Worm (Caenorhabditis elegans) whole organism, L2 larva: ENCODE results near the gene gpa-9.
A peak's percentile ranks its signal among the peaks of the same experiment; 100 is the strongest.

Source experiments
- C34F6.9 ChIP-seq: fragments of 150-350 bp; optimal IDR thresholded peaks from 2 replicates; lab custom pipeline; 2014; ENCODE audit warnings: missing biosample characterization, missing genetic modification characterization
- F13H6.1 ChIP-seq: sonication (generic microtip); optimal IDR thresholded peaks from 2 replicates; lab custom pipeline; 2016; ENCODE audit warnings: missing genetic modification characterization, missing compliant biosample characterization
- R02D3.7 ChIP-seq: fragments of 150-350 bp; optimal IDR thresholded peaks from 2 replicates; lab custom pipeline; 2014; ENCODE audit warnings: missing biosample characterization, missing genetic modification characterization
- Y55F3AM.14 ChIP-seq: fragments of 200-800 bp; sonication (Bioruptor generic); optimal IDR thresholded peaks from 2 replicates; lab custom pipeline; 2018; ENCODE audit warnings: mild to moderate bottlenecking, missing genetic modification characterization, missing compliant biosample characterization
- alr-1 ChIP-seq: fragments of 150-350 bp; optimal IDR thresholded peaks from 2 replicates; lab custom pipeline; 2014; ENCODE audit warnings: missing biosample characterization, missing genetic modification characterization
- aly-2 ChIP-seq: fragments of 150-350 bp; optimal IDR thresholded peaks from 2 replicates; lab custom pipeline; 2014; ENCODE audit warnings: missing biosample characterization, missing genetic modification characterization
- ama-1 ChIP-seq: fragments of 150-350 bp; optimal IDR thresholded peaks from 2 replicates; lab custom pipeline; 2018; ENCODE audit warnings: inconsistent platforms
- blmp-1 ChIP-seq: sonication (generic microtip); optimal IDR thresholded peaks from 2 replicates; lab custom pipeline; 2017; ENCODE audit warnings: missing genetic modification characterization, mild to moderate bottlenecking, missing compliant biosample characterization, antibody characterized with exemption, moderate library complexity; ENCODE audit not compliant: insufficient read depth
- ceh-16 ChIP-seq: fragments of 150-350 bp; optimal IDR thresholded peaks from 2 replicates; lab custom pipeline; 2014; ENCODE audit warnings: missing biosample characterization, missing genetic modification characterization
- crh-2 ChIP-seq: sonication (generic microtip); optimal IDR thresholded peaks from 2 replicates; lab custom pipeline; 2017; ENCODE audit warnings: missing biosample characterization, missing genetic modification characterization
- dmd-4 ChIP-seq: sonication (generic microtip); optimal IDR thresholded peaks from 2 replicates; lab custom pipeline; 2017; ENCODE audit warnings: missing biosample characterization, missing genetic modification characterization
- egl-27 ChIP-seq: sonication (generic microtip); optimal IDR thresholded peaks from 3 replicates; lab custom pipeline; 2017; ENCODE audit warnings: missing biosample characterization, missing genetic modification reagents, missing genetic modification characterization
- elt-3 ChIP-seq: sonication (generic microtip); optimal IDR thresholded peaks from 2 replicates; lab custom pipeline; 2017; ENCODE audit warnings: missing biosample characterization, missing genetic modification characterization
- fos-1 ChIP-seq: fragments of 150-350 bp; optimal IDR thresholded peaks from 2 replicates; lab custom pipeline; 2014; ENCODE audit warnings: missing biosample characterization, missing genetic modification characterization
- gmeb-1 ChIP-seq: fragments of 150-350 bp; optimal IDR thresholded peaks from 2 replicates; lab custom pipeline; 2014; ENCODE audit warnings: missing biosample characterization, missing genetic modification characterization
- lin-11 ChIP-seq: fragments of 150-350 bp; sonication (generic microtip); optimal IDR thresholded peaks from 2 replicates; lab custom pipeline; 2014; ENCODE audit warnings: missing biosample characterization, missing genetic modification characterization, inconsistent platforms, mixed read lengths
- lin-13 ChIP-seq: fragments of 150-350 bp; optimal IDR thresholded peaks from 2 replicates; lab custom pipeline; 2014; ENCODE audit warnings: missing biosample characterization, missing genetic modification reagents, missing genetic modification characterization
- lin-39 ChIP-seq: fragments of 150-350 bp; optimal IDR thresholded peaks from 2 replicates; lab custom pipeline; 2014; ENCODE audit warnings: missing biosample characterization, missing genetic modification reagents, missing genetic modification characterization
- lsy-2 ChIP-seq, 2 experiments: fragments of 150-350 bp in 1 of 2; sonication (generic microtip) in 1 of 2; optimal IDR thresholded peaks; 2 replicates each; lab custom pipeline; 2014 to 2017; ENCODE audit warnings: missing biosample characterization in 2 of 2, missing genetic modification characterization in 2 of 2
- mab-5 ChIP-seq: fragments of 150-350 bp; optimal IDR thresholded peaks from 2 replicates; lab custom pipeline; 2014; ENCODE audit warnings: missing biosample characterization, missing genetic modification characterization
- mdl-1 ChIP-seq, 2 experiments: fragments of 150-350 bp in 1 of 2; sonication (generic microtip) in 1 of 2; optimal IDR thresholded peaks; 2 replicates each; lab custom pipeline; 2017; ENCODE audit warnings: missing biosample characterization in 2 of 2, missing genetic modification characterization in 2 of 2
- nhr-10 ChIP-seq: sonication (generic microtip); optimal IDR thresholded peaks from 2 replicates; lab custom pipeline; 2017; ENCODE audit warnings: missing biosample characterization, missing genetic modification characterization
- nhr-129 ChIP-seq: fragments of 150-350 bp; optimal IDR thresholded peaks from 2 replicates; lab custom pipeline; 2014; ENCODE audit warnings: missing biosample characterization, missing genetic modification characterization
- nhr-21 ChIP-seq: fragments of 150-350 bp; optimal IDR thresholded peaks from 2 replicates; lab custom pipeline; 2014; ENCODE audit warnings: missing biosample characterization, missing genetic modification characterization
- nhr-25 ChIP-seq: fragments of 150-350 bp; sonication (generic microtip); optimal IDR thresholded peaks from 3 replicates; lab custom pipeline; 2014; ENCODE audit warnings: missing biosample characterization, missing genetic modification characterization
- nhr-6 ChIP-seq: fragments of 150-350 bp; optimal IDR thresholded peaks from 2 replicates; lab custom pipeline; 2014; ENCODE audit warnings: missing biosample characterization, missing genetic modification characterization
- nhr-77 ChIP-seq: fragments of 150-350 bp; optimal IDR thresholded peaks from 2 replicates; lab custom pipeline; 2014; ENCODE audit warnings: missing biosample characterization, missing genetic modification characterization
- peb-1 ChIP-seq: fragments of 150-350 bp; optimal IDR thresholded peaks from 2 replicates; lab custom pipeline; 2014; ENCODE audit warnings: missing biosample characterization, missing genetic modification characterization
- sem-4 ChIP-seq: fragments of 150-350 bp; optimal IDR thresholded peaks from 2 replicates; lab custom pipeline; 2014; ENCODE audit warnings: missing biosample characterization, missing genetic modification reagents, missing genetic modification characterization
- skn-1 ChIP-seq: sonication (generic microtip); optimal IDR thresholded peaks from 2 replicates; lab custom pipeline; 2017; ENCODE audit warnings: missing biosample characterization, missing genetic modification characterization
- sma-3 ChIP-seq: sonication (generic microtip); optimal IDR thresholded peaks from 2 replicates; lab custom pipeline; 2016; ENCODE audit warnings: missing genetic modification reagents, missing genetic modification characterization, missing compliant biosample characterization
- sma-9 ChIP-seq, 2 experiments: fragments of 150-350 bp in 1 of 2; sonication (generic microtip) in 1 of 2; optimal IDR thresholded peaks; 2 replicates each; lab custom pipeline; 2014 to 2016; ENCODE audit warnings: missing genetic modification characterization in 2 of 2, mild to moderate bottlenecking in 1 of 2, missing biosample characterization in 1 of 2, missing compliant biosample characterization in 1 of 2, missing genetic modification reagents in 1 of 2, moderate library complexity in 1 of 2
- snpc-4 ChIP-seq: fragments of 150-350 bp; optimal IDR thresholded peaks from 2 replicates; lab custom pipeline; 2014; ENCODE audit warnings: missing biosample characterization, missing genetic modification characterization
- unc-39 ChIP-seq: fragments of 150-350 bp; optimal IDR thresholded peaks from 2 replicates; lab custom pipeline; 2014; ENCODE audit warnings: missing biosample characterization, missing genetic modification characterization
- unc-55 ChIP-seq: fragments of 150-350 bp; sonication (generic microtip); optimal IDR thresholded peaks from 3 replicates; lab custom pipeline; 2014; ENCODE audit warnings: missing biosample characterization, missing genetic modification reagents, missing genetic modification characterization
- ztf-1 ChIP-seq: fragments of 200-800 bp; sonication (Bioruptor generic); conservative IDR thresholded peaks from 2 replicates; pipeline ENCODE4 v1.3.6; 2022; ENCODE audit warnings: missing genetic modification characterization, missing compliant biosample characterization
- ztf-4 ChIP-seq: fragments of 150-350 bp; optimal IDR thresholded peaks from 2 replicates; lab custom pipeline; 2014; ENCODE audit warnings: missing biosample characterization, missing genetic modification characterization

gpa-9 gene

ce11 chrV:12637238-12637690 is 11.8 kb downstream of the gpa-9 start, which contains the start of gene F56H9.2:
Gene F56H9.2 (plus strand): TSS chrV:12637663.
- TF ChIP-seq F13H6.1 (tag; lab: Kevin White, UChicago) (peak; percentile 93), nhr-25 (peak; percentile 92), crh-2 (tag; lab: Kevin White, UChicago) (peak; percentile 65), elt-3 (no peak), ama-1 (lab: Kevin White, UChicago) (peak; percentile 69), unc-39 (tag; lab: Kevin White, UChicago) (no peak), C34F6.9 (tag; lab: Kevin White, UChicago) (peak; percentile 60), nhr-21 (tag; lab: Kevin White, UChicago) (peak; percentile 85), nhr-6 (tag; lab: Kevin White, UChicago) (no peak), aly-2 (no peak), sma-3 (GFP tag; lab: Kevin White, UChicago) (peak; percentile 88), gmeb-1 (tag; lab: Kevin White, UChicago) (peak; percentile 68), egl-27 (tag; lab: Kevin White, UChicago) (peak; percentile 90), lsy-2 (tag; optimal IDR thresholded peaks at IDR 0.05; lab: Kevin White, UChicago) (peak in 1 of 2 experiments; percentile 60), Y55F3AM.14 (GFP tag; lab: Kevin White, UChicago) (peak; percentile 75), nhr-129 (tag; lab: Kevin White, UChicago) (peak; percentile 90), unc-55 (GFP tag; lab: Kevin White, UChicago) (peak; percentile 39), ztf-4 (peak; percentile 56), fos-1 (peak; percentile 62), lin-13 (GFP tag; lab: Kevin White, UChicago) (peak; percentile 47), ceh-16 (peak; percentile 57), blmp-1 (tag; lab: Kevin White, UChicago) (peak; percentile 79), nhr-77 (tag; lab: Kevin White, UChicago) (no peak), sem-4 (tag; lab: Kevin White, UChicago) (peak; percentile 58), sma-9 (GFP tag; optimal IDR thresholded peaks at IDR 0.05; lab: Kevin White, UChicago) (peak; percentile 99), sma-9 (tag; optimal IDR thresholded peaks at IDR 0.05; lab: Kevin White, UChicago) (no peak), snpc-4 (tag; lab: Kevin White, UChicago) (no peak), nhr-10 (tag; lab: Kevin White, UChicago) (no peak), mdl-1 (tag; optimal IDR thresholded peaks at IDR 0.05; lab: Kevin White, UChicago) (peak; percentile 66 to 80)

DNA sequence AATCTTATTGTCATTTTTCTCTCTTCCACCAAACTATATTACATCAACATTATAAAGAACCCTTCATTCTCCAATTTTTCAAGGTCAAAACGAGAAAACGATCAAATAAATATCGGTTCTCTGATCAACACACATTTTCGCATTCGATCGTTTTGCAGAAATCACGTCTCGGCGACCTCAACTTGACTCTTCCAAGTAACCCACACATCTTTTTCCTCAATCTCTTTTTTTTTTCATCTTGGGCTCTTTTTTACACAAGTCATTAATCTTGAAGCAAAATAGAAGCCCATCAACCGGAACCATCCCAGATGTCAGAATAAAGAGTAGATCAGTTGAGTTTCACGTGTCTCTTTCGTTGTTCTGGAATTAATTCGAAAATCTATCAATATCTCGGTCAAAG is 12.9 kb downstream of the gpa-9 start:
- TF ChIP-seq sem-4 (tag; lab: Kevin White, UChicago) (peak; percentile 24), elt-3 (no peak), nhr-25 (peak; percentile 71), peb-1 (tag; lab: Kevin White, UChicago) (no peak), blmp-1 (tag; lab: Kevin White, UChicago) (no peak), lin-39 (tag; lab: Kevin White, UChicago) (no peak), unc-55 (GFP tag; lab: Kevin White, UChicago) (no peak), nhr-129 (tag; lab: Kevin White, UChicago) (peak; percentile 55), R02D3.7 (tag; lab: Kevin White, UChicago) (no peak), nhr-6 (tag; lab: Kevin White, UChicago) (no peak), ztf-4 (no peak), mab-5 (tag; lab: Kevin White, UChicago) (peak; percentile 17), crh-2 (tag; lab: Kevin White, UChicago) (peak; percentile 16), sma-9 (GFP tag; optimal IDR thresholded peaks at IDR 0.05; lab: Kevin White, UChicago) (peak; percentile 62), sma-9 (tag; optimal IDR thresholded peaks at IDR 0.05; lab: Kevin White, UChicago) (no peak), nhr-10 (tag; lab: Kevin White, UChicago) (no peak), C34F6.9 (tag; lab: Kevin White, UChicago) (peak; percentile 3), lsy-2 (tag; optimal IDR thresholded peaks at IDR 0.05; lab: Kevin White, UChicago) (peak in 1 of 2 experiments; percentile 31), F13H6.1 (tag; lab: Kevin White, UChicago) (peak; percentile 41)

DNA sequence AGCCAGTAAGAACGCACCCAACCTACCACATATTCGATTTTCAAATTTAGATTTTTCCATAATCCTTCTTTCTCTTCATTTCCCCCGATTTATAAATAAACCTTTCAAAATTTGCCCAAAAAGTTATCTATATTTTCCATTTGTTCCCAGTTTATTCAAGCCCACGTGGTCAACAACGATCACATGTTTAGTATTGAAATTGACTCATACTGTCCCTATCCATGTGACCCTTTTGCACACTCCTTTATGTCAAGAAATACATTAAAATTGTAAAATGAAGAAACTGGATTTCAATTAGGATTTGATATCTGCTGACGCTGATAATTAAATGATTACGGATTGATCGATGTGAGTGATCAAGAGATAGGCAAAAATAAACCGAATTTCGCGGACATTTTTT is 13.9 kb downstream of the gpa-9 start:
- TF ChIP-seq lin-13 (GFP tag; lab: Kevin White, UChicago) (no peak), sma-9 (GFP tag; optimal IDR thresholded peaks at IDR 0.05; lab: Kevin White, UChicago) (peak; percentile 91), sma-9 (tag; optimal IDR thresholded peaks at IDR 0.05; lab: Kevin White, UChicago) (no peak), unc-55 (GFP tag; lab: Kevin White, UChicago) (no peak), gmeb-1 (tag; lab: Kevin White, UChicago) (peak; percentile 72), nhr-129 (tag; lab: Kevin White, UChicago) (peak; percentile 83), crh-2 (tag; lab: Kevin White, UChicago) (peak; percentile 42), skn-1 (tag; lab: Kevin White, UChicago) (no peak), lin-11 (no peak), dmd-4 (tag; lab: Kevin White, UChicago) (no peak), mdl-1 (tag; optimal IDR thresholded peaks at IDR 0.05; lab: Kevin White, UChicago) (peak in 1 of 2 experiments; percentile 27), ztf-4 (peak; percentile 4), R02D3.7 (tag; lab: Kevin White, UChicago) (no peak), fos-1 (peak; percentile 15), alr-1 (tag; lab: Kevin White, UChicago) (no peak), C34F6.9 (tag; lab: Kevin White, UChicago) (peak; percentile 63), ztf-1 (GFP tag; lab: Robert Waterston, UW) (no peak), sma-3 (GFP tag; lab: Kevin White, UChicago) (peak; percentile 92), nhr-25 (no peak), blmp-1 (tag; lab: Kevin White, UChicago) (no peak), nhr-21 (tag; lab: Kevin White, UChicago) (peak; percentile 22)
